Worm (Caenorhabditis elegans) whole organism, L1 larva: ENCODE data around the gene npl-4.2.
"Not testable (repeated sequence)": the region's sequence is repeated elsewhere in the genome, so short reads cannot be mapped to it uniquely, and the experiment has no call there.

Experiments used
- C16A3.4 ChIP-seq: fragments of 150-350 bp; optimal IDR thresholded peaks from 2 replicates; lab custom pipeline; 2014; ENCODE audit warnings: missing biosample characterization, missing genetic modification characterization
- C34B4.2 ChIP-seq: sonication (generic microtip); optimal IDR thresholded peaks from 2 replicates; lab custom pipeline; 2017; ENCODE audit warnings: mild to moderate bottlenecking, missing genetic modification characterization, missing compliant biosample characterization
- blmp-1 ChIP-seq: fragments of 150-350 bp; optimal IDR thresholded peaks from 2 replicates; lab custom pipeline; 2014; ENCODE audit warnings: missing biosample characterization, missing genetic modification characterization
- ceh-8 ChIP-seq: fragments of 200-800 bp; sonication (Bioruptor generic); optimal IDR thresholded peaks from 2 replicates; lab custom pipeline; 2018; ENCODE audit warnings: mild to moderate bottlenecking, missing genetic modification characterization, moderate library complexity, missing compliant biosample characterization
- dpl-1 ChIP-seq, 3 experiments: fragments of 150-350 bp in 2 of 3; sonication (generic microtip) in 1 of 3; optimal IDR thresholded peaks; 2 replicates each; lab custom pipeline; 2014 to 2017; ENCODE audit warnings: missing biosample characterization in 3 of 3, missing genetic modification characterization in 3 of 3, missing genetic modification reagents in 3 of 3
- efl-1 ChIP-seq, 4 experiments: fragments of 150-350 bp; optimal IDR thresholded peaks in 3 of 4; peaks in 1 of 4; 1 replicate in 1 of 4; 2 replicates in 3 of 4; lab custom pipeline; 2014; ENCODE audit warnings: missing biosample characterization in 2 of 4, missing genetic modification characterization in 2 of 4, missing genetic modification reagents in 2 of 4
- egl-13 ChIP-seq: sonication (generic microtip); optimal IDR thresholded peaks from 2 replicates; lab custom pipeline; 2016; ENCODE audit warnings: missing genotype, missing genetic modification reagents, missing genetic modification characterization, missing compliant biosample characterization
- elt-2 ChIP-seq: sonication (generic microtip); optimal IDR thresholded peaks from 2 replicates; lab custom pipeline; 2016; ENCODE audit warnings: missing genetic modification characterization, mild to moderate bottlenecking, inconsistent platforms, missing compliant biosample characterization, missing genetic modification reagents
- elt-3 ChIP-seq, 6 experiments: fragments of 150-350 bp in 1 of 6; sonication (generic microtip); optimal IDR thresholded peaks; 2 replicates each; lab custom pipeline; 2017 to 2018; ENCODE audit warnings: missing biosample characterization in 6 of 6, missing genetic modification characterization in 6 of 6, inconsistent platforms in 1 of 6
- fkh-10 ChIP-seq: sonication (generic microtip); optimal IDR thresholded peaks from 2 replicates; lab custom pipeline; 2017; ENCODE audit warnings: missing biosample characterization, missing genetic modification reagents, missing genetic modification characterization
- fos-1 ChIP-seq: fragments of 150-350 bp; optimal IDR thresholded peaks from 2 replicates; lab custom pipeline; 2014; ENCODE audit warnings: missing biosample characterization, missing genetic modification characterization
- hlh-17 ChIP-seq: fragments of 200-800 bp; sonication (Bioruptor generic); optimal IDR thresholded peaks from 2 replicates; lab custom pipeline; 2018; ENCODE audit warnings: missing genetic modification characterization, mild to moderate bottlenecking, missing compliant biosample characterization, moderate library complexity, borderline replicate concordance
- isw-1 ChIP-seq: fragments of 200-800 bp; sonication (Bioruptor generic); IDR thresholded peaks from 2 replicates; pipeline ENCODE4 v1.3.6; 2022; ENCODE audit warnings: missing genetic modification characterization, missing compliant biosample characterization
- lin-14 ChIP-seq: fragments of 200-800 bp; sonication (Bioruptor generic); optimal IDR thresholded peaks from 2 replicates; lab custom pipeline; 2018; ENCODE audit warnings: mild to moderate bottlenecking, missing genetic modification characterization, moderate library complexity, missing compliant biosample characterization
- lin-35 ChIP-seq, 2 experiments: fragments of 150-350 bp; optimal IDR thresholded peaks; 2 replicates each; lab custom pipeline; 2014; ENCODE audit warnings: missing biosample characterization in 2 of 2, missing genetic modification characterization in 2 of 2, missing genetic modification reagents in 2 of 2
- lin-39 ChIP-seq: fragments of 150-350 bp; optimal IDR thresholded peaks from 2 replicates; lab custom pipeline; 2014; ENCODE audit warnings: missing biosample characterization, missing genetic modification reagents, missing genetic modification characterization
- lsy-2 ChIP-seq, 2 experiments: fragments of 150-350 bp; optimal IDR thresholded peaks; 2 replicates each; lab custom pipeline; 2014; ENCODE audit warnings: missing biosample characterization in 2 of 2, missing genetic modification characterization in 2 of 2
- mef-2 ChIP-seq: fragments of 150-350 bp; optimal IDR thresholded peaks from 2 replicates; lab custom pipeline; 2014; ENCODE audit warnings: missing biosample characterization, missing genetic modification characterization
- nhr-11 ChIP-seq: fragments of 150-350 bp; optimal IDR thresholded peaks from 2 replicates; lab custom pipeline; 2014; ENCODE audit warnings: missing biosample characterization, missing genetic modification characterization
- nhr-19 ChIP-seq: fragments of 200-800 bp; sonication (Bioruptor generic); conservative IDR thresholded peaks from 2 replicates; pipeline ENCODE4 v1.3.6; 2022; ENCODE audit warnings: missing genetic modification characterization, missing compliant biosample characterization
- nhr-20 ChIP-seq: sonication (generic microtip); optimal IDR thresholded peaks from 2 replicates; lab custom pipeline; 2016; ENCODE audit warnings: mild to moderate bottlenecking, missing genetic modification characterization, missing compliant biosample characterization
- nhr-237 ChIP-seq: fragments of 150-350 bp; optimal IDR thresholded peaks from 2 replicates; lab custom pipeline; 2014; ENCODE audit warnings: missing biosample characterization, missing genetic modification characterization
- nhr-28 ChIP-seq: fragments of 150-350 bp; optimal IDR thresholded peaks from 2 replicates; lab custom pipeline; 2014; ENCODE audit warnings: missing biosample characterization, missing genetic modification characterization
- nhr-71 ChIP-seq: sonication (generic microtip); optimal IDR thresholded peaks from 2 replicates; lab custom pipeline; 2016; ENCODE audit warnings: mild to moderate bottlenecking, missing genetic modification characterization, moderate library complexity, missing compliant biosample characterization
- nhr-85 ChIP-seq: sonication (generic microtip); peaks from one replicate; lab custom pipeline; 2016; ENCODE audit warnings: missing genetic modification characterization, inconsistent platforms, missing compliant biosample characterization
- rnt-1 ChIP-seq: sonication (generic microtip); optimal IDR thresholded peaks from 2 replicates; lab custom pipeline; 2016; ENCODE audit warnings: mild to moderate bottlenecking, missing genetic modification characterization, moderate library complexity, missing compliant biosample characterization
- snu-23 ChIP-seq: sonication (generic microtip); optimal IDR thresholded peaks from 2 replicates; lab custom pipeline; 2016; ENCODE audit warnings: missing genetic modification characterization, missing compliant biosample characterization
- sptf-1 ChIP-seq: fragments of 150-350 bp; optimal IDR thresholded peaks from 2 replicates; lab custom pipeline; 2014; ENCODE audit warnings: missing biosample characterization, missing genetic modification characterization
- sup-37 ChIP-seq: fragments of 200-800 bp; sonication (Bioruptor generic); optimal IDR thresholded peaks from 2 replicates; lab custom pipeline; 2018; ENCODE audit warnings: mild to moderate bottlenecking, missing genetic modification characterization, missing compliant biosample characterization
- swsn-7 ChIP-seq: sonication (generic microtip); optimal IDR thresholded peaks from 2 replicates; lab custom pipeline; 2016; ENCODE audit warnings: missing genetic modification characterization, missing compliant biosample characterization
- tlp-1 ChIP-seq: fragments of 150-350 bp; optimal IDR thresholded peaks from 2 replicates; lab custom pipeline; 2014; ENCODE audit warnings: missing biosample characterization, missing genetic modification characterization
- unc-130 ChIP-seq: fragments of 150-350 bp; optimal IDR thresholded peaks from 2 replicates; lab custom pipeline; 2017; ENCODE audit warnings: missing biosample characterization, missing genetic modification characterization, inconsistent platforms
- unc-86 ChIP-seq: sonication (generic microtip); optimal IDR thresholded peaks from 2 replicates; lab custom pipeline; 2016; ENCODE audit warnings: missing genetic modification characterization, missing compliant biosample characterization
- xbp-1 ChIP-seq: sonication (generic microtip); optimal IDR thresholded peaks from 2 replicates; lab custom pipeline; 2016; ENCODE audit warnings: missing genetic modification characterization, missing compliant biosample characterization
- zag-1 ChIP-seq: fragments of 150-350 bp; optimal IDR thresholded peaks from 2 replicates; lab custom pipeline; 2014; ENCODE audit warnings: missing biosample characterization, missing genetic modification characterization
- ztf-11 ChIP-seq, 2 experiments: sonication (generic microtip); optimal IDR thresholded peaks; 2 replicates each; lab custom pipeline; 2016 to 2017; ENCODE audit warnings: missing genetic modification characterization in 2 of 2, missing biosample characterization in 1 of 2, missing compliant biosample characterization in 1 of 2
- ztf-4 ChIP-seq: fragments of 150-350 bp; optimal IDR thresholded peaks from 2 replicates; lab custom pipeline; 2014; ENCODE audit warnings: missing biosample characterization, missing genetic modification characterization

npl-4.2 gene

ce11 chrII:5619298-5619697 lies 3.4 kb upstream of the npl-4.2 start, which contains the start of gene dhs-6:
dhs-6 (minus strand) TSS chrII:5619319.
- TF ChIP-seq nhr-71 (tag; lab: Kevin White, UChicago) (peak; percentile 13), rnt-1 (tag; lab: Kevin White, UChicago) (no peak), isw-1 (GFP tag; lab: Robert Waterston, UW) (no peak), swsn-7 (tag; lab: Kevin White, UChicago) (no peak), egl-13 (tag; lab: Kevin White, UChicago) (no peak), lsy-2 (tag; optimal IDR thresholded peaks at IDR 0.05; lab: Kevin White, UChicago) (peak in 1 of 2 experiments; percentile 6), efl-1 (optimal IDR thresholded peaks at IDR 0.05; lab: Kevin White, UChicago) (no peak), efl-1 (GFP tag; optimal IDR thresholded peaks at IDR 0.05 in 1 of 2; lab: Kevin White, UChicago) (no peak), lin-14 (GFP tag; lab: Kevin White, UChicago) (peak; percentile 18), elt-2 (tag; lab: Kevin White, UChicago) (peak; percentile 20), elt-3 (tag; optimal IDR thresholded peaks at IDR 0.05; lab: Kevin White, UChicago) (peak in 2 of 6 experiments; percentile 6 to 18), nhr-85 (peak; percentile 56), unc-86 (tag; lab: Kevin White, UChicago) (no peak), nhr-19 (GFP tag; lab: Robert Waterston, UW) (no peak), snu-23 (GFP tag; lab: Kevin White, UChicago) (peak; percentile 1), fos-1 (no peak), zag-1 (no peak), blmp-1 (tag; lab: Kevin White, UChicago) (peak; percentile 58), ceh-8 (GFP tag; lab: Kevin White, UChicago) (no peak), C16A3.4 (tag; lab: Kevin White, UChicago) (peak; percentile 15), nhr-20 (peak; percentile 77)

- TF ChIP-seq ztf-11 (tag; optimal IDR thresholded peaks at IDR 0.05; lab: Kevin White, UChicago) (no peak), tlp-1 (no peak), fkh-10 (GFP tag; lab: Kevin White, UChicago) (no peak), sup-37 (no peak), nhr-11 (tag; lab: Kevin White, UChicago) (no peak), lin-14 (GFP tag; lab: Kevin White, UChicago) (no peak), unc-130 (tag; lab: Kevin White, UChicago) (no peak), lin-39 (tag; lab: Kevin White, UChicago) (no peak), hlh-17 (GFP tag; lab: Kevin White, UChicago) (no peak), nhr-237 (tag; lab: Kevin White, UChicago) (no peak), nhr-19 (GFP tag; lab: Robert Waterston, UW) (no peak), nhr-28 (tag; lab: Kevin White, UChicago) (no peak), nhr-71 (tag; lab: Kevin White, UChicago) (no peak), rnt-1 (tag; lab: Kevin White, UChicago) (no peak), xbp-1 (no peak), sptf-1 (tag; lab: Kevin White, UChicago) (no peak)
These were observed 5.7 kb downstream of the npl-4.2 start, which contains the start of gene F59E12.15 for ce11 chrII:5628326-5628818. F59E12.15 (minus strand) TSS chrII:5628376.

ce11 chrII:5630851-5631401 lies 8.2 kb downstream of the npl-4.2 start, which contains the start of the genes F59E12.6 and npl-4.1:
F59E12.6 (minus strand) TSS chrII:5630951.
npl-4.1 (plus strand) TSS chrII:5631351.
- not testable (repeated sequence) for TF ChIP-seq mef-2; ztf-4 (tag; lab: Kevin White, UChicago); blmp-1 (tag; lab: Kevin White, UChicago)

ce11 chrII:5633453-5633852 lies 10.8 kb downstream of the npl-4.2 start:
- TF ChIP-seq blmp-1 (tag; lab: Kevin White, UChicago) (peak; percentile 12), fos-1 (no peak), lsy-2 (tag; optimal IDR thresholded peaks at IDR 0.05; lab: Kevin White, UChicago) (peak in 1 of 2 experiments; percentile 52), efl-1 (optimal IDR thresholded peaks at IDR 0.05; lab: Kevin White, UChicago) (no peak), efl-1 (GFP tag; optimal IDR thresholded peaks at IDR 0.05 in 1 of 2; lab: Kevin White, UChicago) (peak in 1 of 2 experiments; percentile 54), C34B4.2 (tag; lab: Kevin White, UChicago) (no peak), fkh-10 (GFP tag; lab: Kevin White, UChicago) (no peak), lin-35 (GFP tag; optimal IDR thresholded peaks at IDR 0.05; lab: Kevin White, UChicago) (peak in 1 of 2 experiments; percentile 5), dpl-1 (GFP tag; optimal IDR thresholded peaks at IDR 0.05; lab: Kevin White, UChicago) (peak in 1 of 3 experiments; percentile 30)
